Fruit fly (Drosophila melanogaster) whole organism, embryonic: ENCODE data around the gene CG33795.

Source experiments
- CG10147 ChIP-seq: fragments of 200-800 bp; sonication (Bioruptor generic); optimal IDR thresholded peaks from 2 replicates; lab custom pipeline; 2019; ENCODE audit warnings: missing biosample characterization, mild to moderate bottlenecking, missing genetic modification characterization, moderate library complexity
- CG1024 ChIP-seq: fragments of 200-800 bp; sonication (Bioruptor generic); IDR thresholded peaks from 2 replicates; pipeline ENCODE4 v1.3.6; 2022; ENCODE audit warnings: missing biosample characterization, missing genetic modification characterization
- CG10274 ChIP-seq: fragments of 200-800 bp; sonication (Bioruptor generic); optimal IDR thresholded peaks from 3 replicates; lab custom pipeline; 2017; ENCODE audit warnings: missing biosample characterization, mild to moderate bottlenecking, missing genetic modification characterization
- CG10462 ChIP-seq: fragments of 200-800 bp; sonication (Bioruptor generic); optimal IDR thresholded peaks from 2 replicates; lab custom pipeline; 2016; ENCODE audit warnings: missing biosample characterization, missing genetic modification characterization
- CG10979 ChIP-seq: fragments of 200-800 bp; sonication (Bioruptor generic); optimal IDR thresholded peaks from 2 replicates; lab custom pipeline; 2018; ENCODE audit warnings: missing biosample characterization, mild to moderate bottlenecking, missing genetic modification characterization, moderate library complexity
- CG11456 ChIP-seq: fragments of 200-800 bp; sonication (Bioruptor generic); IDR thresholded peaks from 3 replicates; pipeline ENCODE4 v1.3.6; 2022; ENCODE audit warnings: missing biosample characterization, missing genetic modification characterization
- CG12071 ChIP-seq: fragments of 200-800 bp; sonication (Bioruptor generic); optimal IDR thresholded peaks from 3 replicates; lab custom pipeline; 2018; ENCODE audit warnings: missing biosample characterization, mild to moderate bottlenecking, missing genetic modification characterization
- CG12391 ChIP-seq: fragments of 200-800 bp; sonication (Bioruptor generic); optimal IDR thresholded peaks from 3 replicates; lab custom pipeline; 2018; ENCODE audit warnings: missing biosample characterization, mild to moderate bottlenecking, missing genetic modification characterization, moderate library complexity
- CG14014 ChIP-seq: fragments of 200-800 bp; sonication (Bioruptor generic); IDR thresholded peaks from 2 replicates; pipeline ENCODE4 v1.3.6; 2022; ENCODE audit warnings: missing biosample characterization, missing genetic modification characterization
- CG15479 ChIP-seq: fragments of 200-800 bp; sonication (Bioruptor generic); optimal IDR thresholded peaks from 3 replicates; lab custom pipeline; 2019; ENCODE audit warnings: missing biosample characterization, mild to moderate bottlenecking, missing genetic modification characterization, moderate library complexity
- CG17359 ChIP-seq: fragments of 200-800 bp; sonication (Bioruptor generic); optimal IDR thresholded peaks from 3 replicates; lab custom pipeline; 2018; ENCODE audit warnings: missing biosample characterization, mild to moderate bottlenecking, missing genetic modification characterization, moderate library complexity
- CG17612 ChIP-seq: fragments of 200-800 bp; sonication (Bioruptor generic); IDR thresholded peaks from 2 replicates; pipeline ENCODE4 v1.3.6; 2022; ENCODE audit warnings: missing biosample characterization, missing genetic modification characterization
- CG17829 ChIP-seq: fragments of 200-800 bp; optimal IDR thresholded peaks from 2 replicates; lab custom pipeline; 2019; ENCODE audit warnings: missing biosample characterization, mild to moderate bottlenecking, missing genetic modification characterization, moderate library complexity
- CG17912 ChIP-seq: fragments of 200-800 bp; sonication (Bioruptor generic); optimal IDR thresholded peaks from 2 replicates; lab custom pipeline; 2018; ENCODE audit warnings: missing biosample characterization, mild to moderate bottlenecking, missing genetic modification characterization
- CG2875 ChIP-seq: fragments of 200-800 bp; sonication (Bioruptor generic); optimal IDR thresholded peaks from 2 replicates; lab custom pipeline; 2017; ENCODE audit warnings: missing biosample characterization, mild to moderate bottlenecking, missing genetic modification characterization, missing genetic modification reagents
- CG30020 ChIP-seq: fragments of 200-800 bp; optimal IDR thresholded peaks from 2 replicates; lab custom pipeline; 2019; ENCODE audit warnings: missing biosample characterization, mild to moderate bottlenecking, missing genetic modification characterization, moderate library complexity
- CG3065 ChIP-seq: fragments of 200-800 bp; sonication (Bioruptor generic); optimal IDR thresholded peaks from 2 replicates; lab custom pipeline; 2016; ENCODE audit warnings: missing biosample characterization, missing genetic modification characterization
- CG3281 ChIP-seq: fragments of 200-800 bp; sonication (Bioruptor generic); optimal IDR thresholded peaks from 3 replicates; lab custom pipeline; 2017; ENCODE audit warnings: missing biosample characterization, mild to moderate bottlenecking, missing genetic modification characterization
- CG4282 ChIP-seq: fragments of 200-800 bp; sonication (Bioruptor generic); optimal IDR thresholded peaks from 2 replicates; lab custom pipeline; 2016; ENCODE audit warnings: missing biosample characterization, missing genetic modification characterization
- CG43689 ChIP-seq: fragments of 200-800 bp; sonication (Bioruptor generic); IDR thresholded peaks from 2 replicates; pipeline ENCODE4 v1.3.6; 2022; ENCODE audit warnings: missing biosample characterization, missing genetic modification characterization
- CG5180 ChIP-seq: fragments of 200-800 bp; sonication (Bioruptor generic); optimal IDR thresholded peaks from 3 replicates; lab custom pipeline; 2017; ENCODE audit warnings: missing biosample characterization, missing genetic modification characterization, mild to moderate bottlenecking, moderate library complexity, missing genetic modification reagents
- CG6689 ChIP-seq: fragments of 200-800 bp; sonication (Bioruptor generic); IDR thresholded peaks from 2 replicates; pipeline ENCODE4 v1.3.6; 2022; ENCODE audit warnings: missing biosample characterization, missing genetic modification characterization
- CG6813 ChIP-seq: fragments of 200-800 bp; sonication (Bioruptor generic); optimal IDR thresholded peaks from 2 replicates; lab custom pipeline; 2017; ENCODE audit warnings: missing biosample characterization, missing genetic modification characterization, mild to moderate bottlenecking, moderate library complexity, missing genetic modification reagents
- CG7556 ChIP-seq: fragments of 200-800 bp; sonication (Bioruptor generic); optimal IDR thresholded peaks from 2 replicates; lab custom pipeline; 2017; ENCODE audit warnings: missing biosample characterization, mild to moderate bottlenecking, missing genetic modification characterization
- CG9609 ChIP-seq: fragments of 200-800 bp; sonication (Bioruptor generic); optimal IDR thresholded peaks from 3 replicates; lab custom pipeline; 2016; ENCODE audit warnings: missing biosample characterization, missing genetic modification characterization
- CG9797 ChIP-seq: fragments of 200-800 bp; sonication (Bioruptor generic); optimal IDR thresholded peaks from 3 replicates; lab custom pipeline; 2018; ENCODE audit warnings: missing biosample characterization, mild to moderate bottlenecking, missing genetic modification characterization
- CHES-1-like ChIP-seq: fragments of 200-800 bp; sonication (Bioruptor generic); optimal IDR thresholded peaks from 2 replicates; lab custom pipeline; 2016; ENCODE audit warnings: missing biosample characterization, missing genetic modification characterization
- CkIIα-i1 ChIP-seq: fragments of 200-800 bp; sonication (Bioruptor generic); IDR thresholded peaks from 2 replicates; pipeline ENCODE4 v1.3.6; 2022; ENCODE audit warnings: missing biosample characterization, missing genetic modification characterization
- Dp ChIP-seq: fragments of 200-800 bp; sonication (Bioruptor generic); optimal IDR thresholded peaks from 2 replicates; lab custom pipeline; 2018; ENCODE audit warnings: missing biosample characterization, mild to moderate bottlenecking, missing genetic modification characterization, moderate library complexity
- Ets97D ChIP-seq: fragments of 200-800 bp; sonication (Bioruptor generic); optimal IDR thresholded peaks from 3 replicates; lab custom pipeline; 2016; ENCODE audit warnings: missing biosample characterization, missing genetic modification characterization
- HmgZ ChIP-seq: fragments of 200-800 bp; sonication (Bioruptor generic); optimal IDR thresholded peaks from 2 replicates; lab custom pipeline; 2018; ENCODE audit warnings: missing biosample characterization, mild to moderate bottlenecking, missing genetic modification characterization
- Hsf ChIP-seq: fragments of 200-800 bp; sonication (Bioruptor generic); optimal IDR thresholded peaks from 3 replicates; lab custom pipeline; 2016; ENCODE audit warnings: missing biosample characterization, missing genetic modification characterization
- MBD-R2 ChIP-seq: fragments of 200-800 bp; sonication (Bioruptor generic); IDR thresholded peaks from 2 replicates; pipeline ENCODE4 v1.3.6; 2022; ENCODE audit warnings: missing biosample characterization, missing genetic modification characterization
- Nf-YC ChIP-seq: fragments of 200-800 bp; optimal IDR thresholded peaks from 3 replicates; lab custom pipeline; 2019; ENCODE audit warnings: missing biosample characterization, mild to moderate bottlenecking, missing genetic modification characterization, moderate library complexity
- al ChIP-seq: fragments of 200-800 bp; sonication (Bioruptor generic); IDR thresholded peaks from 2 replicates; pipeline ENCODE4 v1.3.6; 2022; ENCODE audit warnings: missing biosample characterization, missing genetic modification characterization
- ato ChIP-seq: fragments of 200-800 bp; sonication (Bioruptor generic); IDR thresholded peaks from 2 replicates; pipeline ENCODE4 v1.3.6; 2022; ENCODE audit warnings: missing biosample characterization, missing genetic modification characterization; ENCODE audit not compliant: partially characterized antibody
- br ChIP-seq: fragments of >200 bp; optimal IDR thresholded peaks from 2 replicates; lab custom pipeline; 2017
- cad ChIP-seq: fragments of >200 bp; optimal IDR thresholded peaks from 2 replicates; lab custom pipeline; 2017; ENCODE audit warnings: missing biosample characterization, missing genetic modification characterization
- chif ChIP-seq, 2 experiments: fragments of 200-800 bp; sonication (Bioruptor generic); optimal IDR thresholded peaks; 3 replicates each; lab custom pipeline; 2016; ENCODE audit warnings: missing biosample characterization in 2 of 2, missing genetic modification characterization in 2 of 2
- chinmo ChIP-seq: fragments of 200-800 bp; sonication (Bioruptor generic); IDR thresholded peaks from 4 replicates; pipeline ENCODE4 v1.3.6; 2022; ENCODE audit warnings: missing biosample characterization, missing genetic modification characterization; ENCODE audit not compliant: partially characterized antibody
- ci ChIP-seq: fragments of 200-800 bp; sonication (Bioruptor generic); IDR thresholded peaks from 3 replicates; pipeline ENCODE4 v1.3.6; 2022; ENCODE audit warnings: missing biosample characterization, missing genetic modification characterization
- dysf ChIP-seq: fragments of 200-800 bp; sonication (Bioruptor generic); IDR thresholded peaks from 3 replicates; pipeline ENCODE4 v1.3.6; 2022; ENCODE audit warnings: missing biosample characterization, missing genetic modification characterization
- gce ChIP-seq: fragments of 200-800 bp; sonication (Bioruptor generic); IDR thresholded peaks from 3 replicates; pipeline ENCODE4 v1.3.6; 2022; ENCODE audit warnings: missing biosample characterization, missing genetic modification characterization
- jumu ChIP-seq: fragments of 200-800 bp; sonication (Bioruptor generic); optimal IDR thresholded peaks from 3 replicates; lab custom pipeline; 2016; ENCODE audit warnings: missing biosample characterization, missing genetic modification characterization
- maf-S ChIP-seq: fragments of 200-800 bp; sonication (Bioruptor generic); optimal IDR thresholded peaks from 2 replicates; lab custom pipeline; 2016; ENCODE audit warnings: missing biosample characterization, missing genetic modification characterization
- p53 ChIP-seq: fragments of 200-800 bp; sonication (Bioruptor generic); optimal IDR thresholded peaks from 2 replicates; lab custom pipeline; 2016; ENCODE audit warnings: missing biosample characterization, missing genetic modification characterization
- rib ChIP-seq: fragments of 200-800 bp; sonication (Bioruptor generic); IDR thresholded peaks from 2 replicates; pipeline ENCODE4 v1.3.6; 2022; ENCODE audit warnings: missing biosample characterization, missing genetic modification characterization
- schlank ChIP-seq: fragments of 200-800 bp; sonication (Bioruptor generic); optimal IDR thresholded peaks from 2 replicates; lab custom pipeline; 2018; ENCODE audit warnings: missing biosample characterization, mild to moderate bottlenecking, missing genetic modification characterization
- sd ChIP-seq: fragments of 200-800 bp; sonication (Bioruptor generic); optimal IDR thresholded peaks from 3 replicates; lab custom pipeline; 2018; ENCODE audit warnings: missing biosample characterization, mild to moderate bottlenecking, missing genetic modification characterization, moderate library complexity
- sob ChIP-seq: fragments of 200-800 bp; sonication (Bioruptor generic); IDR thresholded peaks from 2 replicates; pipeline ENCODE4 v1.3.6; 2022; ENCODE audit warnings: missing biosample characterization, missing genetic modification characterization

CG33795 gene

dm6 chr3L:16128973-16129745 is 42.0 kb downstream of the CG33795 start, which contains the start of gene SsRbeta (continued):
- TF ChIP-seq gce (GFP tag; lab: Robert Waterston, UW) (no peak; the same call in 2 of the 3 replicates), CG10462 (GFP tag; lab: Kevin White, UChicago) (no peak), Ets97D (GFP tag; lab: Kevin White, UChicago) (peak; percentile 88), CG7556 (GFP tag; lab: Kevin White, UChicago) (peak; percentile 64), CG10274 (GFP tag; lab: Kevin White, UChicago) (no peak), br (lab: Kevin White, UChicago) (no peak), CG15479 (GFP tag; lab: Kevin White, UChicago) (no peak), CG4282 (GFP tag; lab: Kevin White, UChicago) (no peak), Dp (peak; percentile 25), CG17612 (GFP tag; lab: Robert Waterston, UW) (peak; percentile 37; the same call in 1 of the 2 replicates), CG1024 (peak; percentile 61; the same call in 1 of the 2 replicates), schlank (tag; lab: Kevin White, UChicago) (no peak), sd (tag; lab: Kevin White, UChicago) (no peak), CG10147 (GFP tag; lab: Kevin White, UChicago) (no peak), CG3281 (GFP tag; lab: Kevin White, UChicago) (no peak), Nf-YC (tag; lab: Kevin White, UChicago) (no peak), CG12391 (tag; lab: Kevin White, UChicago) (peak; percentile 32), ato (GFP tag; lab: Robert Waterston, UW) (peak; percentile 50; the same call in 1 of the 2 replicates), CG6689 (GFP tag; lab: Robert Waterston, UW) (peak; percentile 43), CG11456 (peak; percentile 64), al (0 out of 2 replicates have a peak, but pooled peaks have one; percentile 3), sob (GFP tag; lab: Robert Waterston, UW) (peak; percentile 44), Hsf (GFP tag; lab: Kevin White, UChicago) (no peak), CkIIα-i1 (GFP tag; lab: Robert Waterston, UW) (no peak), CG12071 (GFP tag; lab: Kevin White, UChicago) (no peak), HmgZ (peak; percentile 26), CG9797 (GFP tag; lab: Kevin White, UChicago) (peak; percentile 50), CG43689 (GFP tag; lab: Robert Waterston, UW) (no peak), rib (GFP tag; lab: Robert Waterston, UW) (no peak), maf-S (no peak), chinmo (peak; percentile 72; the same call in 1 of the 4 replicates), CG14014 (GFP tag; lab: Robert Waterston, UW) (peak; percentile 71), CG30020 (peak; percentile 51), CHES-1-like (GFP tag; lab: Kevin White, UChicago) (peak; percentile 60), cad (GFP tag; lab: Kevin White, UChicago) (no peak), ci (GFP tag; lab: Robert Waterston, UW) (peak; percentile 83), CG17829 (no peak), CG9609 (GFP tag; lab: Kevin White, UChicago) (peak; percentile 23), dysf (GFP tag; lab: Robert Waterston, UW) (no peak; the same call in 2 of the 3 replicates), CG6813 (GFP tag; lab: Kevin White, UChicago) (no peak), chif (GFP tag; optimal IDR thresholded peaks at IDR 0.05; lab: Kevin White, UChicago) (no peak), CG5180 (GFP tag; lab: Kevin White, UChicago) (peak; percentile 13), jumu (GFP tag; lab: Kevin White, UChicago) (no peak), p53 (no peak), CG17912 (peak; percentile 55), CG17359 (tag; lab: Kevin White, UChicago) (no peak), CG3065 (GFP tag; lab: Kevin White, UChicago) (no peak), CG10979 (tag; lab: Kevin White, UChicago) (no peak), MBD-R2 (peak; percentile 53), CG2875 (GFP tag; lab: Kevin White, UChicago) (peak; percentile 4)
